Worm (Caenorhabditis elegans) whole organism, young adult: ENCODE results near the gene C17E7.12.

Experiments
- T07F8.4 ChIP-seq: sonication (generic microtip); optimal IDR thresholded peaks from 2 replicates; lab custom pipeline; 2016; ENCODE audit warnings: mild to moderate bottlenecking, missing genetic modification characterization, moderate library complexity, missing compliant biosample characterization
- Y53F4B.3 ChIP-seq: fragments of 200-800 bp; sonication (Bioruptor generic); IDR thresholded peaks from 2 replicates; pipeline ENCODE4 v1.3.6; 2022; ENCODE audit warnings: missing genetic modification reagents, missing genetic modification characterization, missing compliant biosample characterization
- akir-1 ChIP-seq: fragments of 200-800 bp; sonication (Bioruptor generic); optimal IDR thresholded peaks from 2 replicates; lab custom pipeline; 2018; ENCODE audit warnings: mild to moderate bottlenecking, missing genetic modification characterization, moderate library complexity, missing compliant biosample characterization
- ama-1 ChIP-seq, 3 experiments: fragments of 150-350 bp in 1 of 3; sonication (generic microtip) in 2 of 3; optimal IDR thresholded peaks; 2 replicates each; lab custom pipeline; 2014 to 2018; ENCODE audit warnings: missing biosample characterization in 2 of 3, missing genetic modification characterization in 2 of 3, missing genetic modification reagents in 2 of 3
- lsy-27 ChIP-seq: sonication (generic microtip); optimal IDR thresholded peaks from 2 replicates; lab custom pipeline; 2017; ENCODE audit warnings: missing genetic modification characterization, mild to moderate bottlenecking, missing compliant biosample characterization, antibody characterized with exemption, missing genotype, borderline replicate concordance; ENCODE audit not compliant: insufficient read depth
- nhr-90 ChIP-seq: sonication (generic microtip); optimal IDR thresholded peaks from 2 replicates; lab custom pipeline; 2016; ENCODE audit warnings: missing genotype, mild to moderate bottlenecking, missing genetic modification characterization, missing compliant biosample characterization
- repo-1 ChIP-seq: sonication (generic microtip); optimal IDR thresholded peaks from 2 replicates; lab custom pipeline; 2017; ENCODE audit warnings: mild to moderate bottlenecking, missing genetic modification characterization, missing compliant biosample characterization
- sea-2 ChIP-seq: fragments of 200-800 bp; sonication (Bioruptor generic); IDR thresholded peaks from 2 replicates; pipeline ENCODE4 v1.3.6; 2022; ENCODE audit warnings: missing genetic modification characterization, missing compliant biosample characterization
- snpc-4 ChIP-seq, 5 experiments: fragments of 150-350 bp in 1 of 5; sonication (generic microtip) in 4 of 5; optimal IDR thresholded peaks; 2 replicates each; lab custom pipeline; 2014 to 2018; ENCODE audit warnings: missing genetic modification characterization in 5 of 5, missing biosample characterization in 3 of 5, antibody characterized with exemption in 2 of 5, mild to moderate bottlenecking in 2 of 5, missing compliant biosample characterization in 2 of 5, missing genotype in 2 of 5, moderate library complexity in 2 of 5, missing genetic modification reagents in 1 of 5
- tbx-9 ChIP-seq: sonication (generic microtip); optimal IDR thresholded peaks from 2 replicates; lab custom pipeline; 2016; ENCODE audit warnings: borderline replicate concordance, missing genetic modification characterization, inconsistent platforms, missing compliant biosample characterization
- ztf-6 ChIP-seq: fragments of 200-800 bp; sonication (Bioruptor generic); IDR thresholded peaks from 2 replicates; pipeline ENCODE4 v1.3.6; 2022; ENCODE audit warnings: missing genetic modification reagents, missing genetic modification characterization, missing compliant biosample characterization

DNA sequence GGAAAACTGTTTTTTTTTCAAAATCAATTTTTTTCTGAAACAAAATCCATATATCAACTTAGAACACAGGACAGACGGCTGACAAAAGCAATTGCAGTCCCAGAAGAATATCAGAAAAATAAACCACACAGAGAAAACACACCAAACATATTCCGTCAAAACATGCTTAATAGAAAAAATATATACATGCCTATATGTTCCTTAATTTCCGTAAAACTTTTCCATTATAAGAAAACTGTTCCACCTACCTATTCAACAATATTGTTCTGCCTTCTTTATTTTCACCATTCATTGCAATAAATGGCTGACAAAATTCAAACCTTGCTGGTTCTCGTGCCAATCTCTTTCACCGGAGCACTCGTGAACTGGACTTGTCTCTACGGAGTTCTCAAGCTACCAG lies 39.5 kb upstream of the C17E7.12 start, which contains the start of gene srx-63:
- TF ChIP-seq repo-1 (tag; lab: Kevin White, UChicago) (no peak), Y53F4B.3 (GFP tag; lab: Robert Waterston, UW) (no peak), T07F8.4 (tag; lab: Kevin White, UChicago) (no peak), lsy-27 (tag; lab: Kevin White, UChicago) (no peak), sea-2 (GFP tag; lab: Robert Waterston, UW) (no peak), nhr-90 (no peak), akir-1 (no peak), ztf-6 (GFP tag; lab: Robert Waterston, UW) (no peak), ama-1 (optimal IDR thresholded peaks at IDR 0.05; lab: Kevin White, UChicago) (no peak), ama-1 (GFP tag; optimal IDR thresholded peaks at IDR 0.05; lab: Kevin White, UChicago) (no peak), snpc-4 (GFP tag; optimal IDR thresholded peaks at IDR 0.05; lab: Kevin White, UChicago) (no peak), snpc-4 (tag; optimal IDR thresholded peaks at IDR 0.05; lab: Kevin White, UChicago) (no peak), tbx-9 (tag; lab: Kevin White, UChicago) (no peak)
